Worm (Caenorhabditis elegans) whole organism, midembryonic: ENCODE data around the gene pdfr-1.

Experiments
- T22C8.4 ChIP-seq: fragments of 200-800 bp; sonication (Bioruptor generic); IDR thresholded peaks from 2 replicates; pipeline ENCODE4 v1.3.6; 2022; ENCODE audit warnings: missing genetic modification characterization, missing compliant biosample characterization
- cog-1 ChIP-seq: sonication (generic microtip); optimal IDR thresholded peaks from 2 replicates; lab custom pipeline; 2016; ENCODE audit warnings: missing genetic modification characterization, missing compliant biosample characterization
- flt-1 ChIP-seq: fragments of 200-800 bp; sonication (Bioruptor generic); IDR thresholded peaks from 2 replicates; pipeline ENCODE4 v1.3.6; 2022; ENCODE audit warnings: missing genetic modification characterization, missing compliant biosample characterization
- klf-2 ChIP-seq: fragments of 200-800 bp; sonication (Bioruptor generic); conservative IDR thresholded peaks from 2 replicates; pipeline ENCODE4 v1.3.6; 2022; ENCODE audit warnings: missing genetic modification reagents, missing genetic modification characterization, missing compliant biosample characterization
- med-1 ChIP-seq: sonication (generic microtip); optimal IDR thresholded peaks from 2 replicates; lab custom pipeline; 2017; ENCODE audit warnings: missing genetic modification characterization, mild to moderate bottlenecking, missing compliant biosample characterization, antibody characterized with exemption, missing genetic modification reagents; ENCODE audit not compliant: insufficient read depth
- ref-1 ChIP-seq: fragments of 200-800 bp; sonication (Bioruptor generic); conservative IDR thresholded peaks from 2 replicates; pipeline ENCODE4 v1.3.6; 2022; ENCODE audit warnings: missing genetic modification reagents, missing genetic modification characterization, missing compliant biosample characterization
- tab-1 ChIP-seq: fragments of 200-800 bp; sonication (Bioruptor generic); IDR thresholded peaks from 2 replicates; pipeline ENCODE4 v1.3.6; 2022; ENCODE audit warnings: missing genetic modification characterization, missing compliant biosample characterization
- ztf-23 ChIP-seq: fragments of 200-800 bp; sonication (Bioruptor generic); IDR thresholded peaks from 2 replicates; pipeline ENCODE4 v1.3.6; 2022; ENCODE audit warnings: missing genetic modification reagents, missing genetic modification characterization, missing compliant biosample characterization
- ztf-29 ChIP-seq: fragments of 200-800 bp; sonication (Bioruptor generic); IDR thresholded peaks from 2 replicates; pipeline ENCODE4 v1.3.6; 2022; ENCODE audit warnings: missing genetic modification reagents, missing genetic modification characterization, missing compliant biosample characterization

ce11 chrIII:6695189-6695588, 43.3 kb upstream of the pdfr-1 start:
- TF ChIP-seq flt-1 (GFP tag; lab: Robert Waterston, UW) = no peak
- no peak for TF ChIP-seq ztf-29
- TF ChIP-seq med-1 (GFP tag; lab: Kevin White, UChicago) = no peak
- TF ChIP-seq ztf-23 (GFP tag; lab: Robert Waterston, UW) = no peak
- no peak for TF ChIP-seq cog-1 (tag; lab: Kevin White, UChicago)
- TF ChIP-seq T22C8.4 = no peak
- no peak for TF ChIP-seq ref-1 (GFP tag; lab: Robert Waterston, UW)
- TF ChIP-seq klf-2 = no peak
- TF ChIP-seq tab-1 (GFP tag; lab: Robert Waterston, UW) = no peak
